Worm (Caenorhabditis elegans) whole organism, L4 larva: Measurements from ENCODE around the gene Y52E8A.1.

Experiments
- T20F7.1 ChIP-seq: fragments of 200-800 bp; sonication (Bioruptor generic); optimal IDR thresholded peaks from 2 replicates; lab custom pipeline; 2018; ENCODE audit warnings: mild to moderate bottlenecking, missing genetic modification characterization, missing compliant biosample characterization
- Y75B8A.6 ChIP-seq: fragments of 200-800 bp; sonication (Bioruptor generic); IDR thresholded peaks from 2 replicates; pipeline ENCODE4 v1.3.6; 2022; ENCODE audit warnings: missing genetic modification reagents, missing genetic modification characterization, missing compliant biosample characterization
- ZK337.2 ChIP-seq: fragments of 200-800 bp; sonication (Bioruptor generic); IDR thresholded peaks from 2 replicates; pipeline ENCODE4 v1.3.6; 2022; ENCODE audit warnings: missing genetic modification reagents, missing genetic modification characterization, missing compliant biosample characterization
- ZK546.5 ChIP-seq, 2 experiments: sonication (generic microtip); optimal IDR thresholded peaks; 2 replicates each; lab custom pipeline; 2017; ENCODE audit warnings: missing biosample characterization in 2 of 2, missing genetic modification characterization in 2 of 2
- aha-1 ChIP-seq: fragments of 150-350 bp; peaks from one replicate; lab custom pipeline; 2014; ENCODE audit warnings: missing biosample characterization, missing genetic modification characterization
- aly-2 ChIP-seq: sonication (generic microtip); optimal IDR thresholded peaks from 2 replicates; lab custom pipeline; 2018; ENCODE audit warnings: missing biosample characterization, missing genetic modification characterization
- arid-1 ChIP-seq: fragments of 200-800 bp; sonication (Bioruptor generic); conservative IDR thresholded peaks from 2 replicates; pipeline ENCODE4 v1.3.6; 2022; ENCODE audit warnings: missing genetic modification reagents, missing genetic modification characterization, missing compliant biosample characterization
- ceh-20 ChIP-seq: fragments of 200-800 bp; sonication (Bioruptor generic); IDR thresholded peaks from 2 replicates; pipeline ENCODE4 v1.3.6; 2022; ENCODE audit warnings: missing genetic modification reagents, missing genetic modification characterization, missing compliant biosample characterization
- ceh-28 ChIP-seq: fragments of 150-350 bp; optimal IDR thresholded peaks from 2 replicates; lab custom pipeline; 2014; ENCODE audit warnings: missing biosample characterization, missing genetic modification reagents, missing genetic modification characterization
- ceh-32 ChIP-seq: sonication (generic microtip); optimal IDR thresholded peaks from 2 replicates; lab custom pipeline; 2016; ENCODE audit warnings: mild to moderate bottlenecking, missing genetic modification characterization, missing compliant biosample characterization; ENCODE audit not compliant: poor library complexity
- ceh-44 ChIP-seq: fragments of 200-800 bp; sonication (Bioruptor generic); IDR thresholded peaks from 2 replicates; pipeline ENCODE4 v1.3.6; 2022; ENCODE audit warnings: missing genetic modification reagents, missing genetic modification characterization, missing compliant biosample characterization
- cey-2 ChIP-seq: sonication (generic microtip); optimal IDR thresholded peaks from 3 replicates; lab custom pipeline; 2017; ENCODE audit warnings: missing genetic modification characterization, mild to moderate bottlenecking, missing compliant biosample characterization, antibody characterized with exemption, borderline replicate concordance; ENCODE audit not compliant: insufficient read depth
- fos-1 ChIP-seq: fragments of 150-350 bp; optimal IDR thresholded peaks from 2 replicates; lab custom pipeline; 2014; ENCODE audit warnings: missing biosample characterization, missing genetic modification characterization
- gei-8 ChIP-seq: fragments of 200-800 bp; sonication (Bioruptor generic); optimal IDR thresholded peaks from 2 replicates; lab custom pipeline; 2018; ENCODE audit warnings: mild to moderate bottlenecking, missing genetic modification characterization, missing compliant biosample characterization
- hlh-30 ChIP-seq: sonication (generic microtip); optimal IDR thresholded peaks from 2 replicates; lab custom pipeline; 2017; ENCODE audit warnings: antibody characterized with exemption, mild to moderate bottlenecking, missing genetic modification characterization, missing compliant biosample characterization; ENCODE audit not compliant: insufficient read depth
- hmg-1.1 ChIP-seq: fragments of 200-800 bp; sonication (Bioruptor generic); IDR thresholded peaks from 2 replicates; pipeline ENCODE4 v1.3.6; 2022; ENCODE audit warnings: missing genetic modification reagents, missing genetic modification characterization, missing compliant biosample characterization
- jun-1 ChIP-seq: fragments of 150-350 bp; optimal IDR thresholded peaks from 2 replicates; lab custom pipeline; 2014; ENCODE audit warnings: missing biosample characterization, missing genetic modification reagents, missing genetic modification characterization
- lin-13 ChIP-seq: fragments of 150-350 bp; optimal IDR thresholded peaks from 2 replicates; lab custom pipeline; 2014; ENCODE audit warnings: missing biosample characterization, missing genetic modification reagents, missing genetic modification characterization
- lin-38 ChIP-seq: fragments of 200-800 bp; sonication (Bioruptor generic); IDR thresholded peaks from 2 replicates; pipeline ENCODE4 v1.3.6; 2022; ENCODE audit warnings: missing genetic modification reagents, missing genetic modification characterization, missing compliant biosample characterization
- lin-39 ChIP-seq: fragments of 150-350 bp; optimal IDR thresholded peaks from 2 replicates; lab custom pipeline; 2014; ENCODE audit warnings: missing biosample characterization, missing genetic modification reagents, missing genetic modification characterization
- lsy-2 ChIP-seq, 2 experiments: fragments of 150-350 bp in 1 of 2; sonication (generic microtip) in 1 of 2; optimal IDR thresholded peaks; 2 replicates each; lab custom pipeline; 2014 to 2017; ENCODE audit warnings: missing biosample characterization in 2 of 2, missing genetic modification characterization in 2 of 2
- mdl-1 ChIP-seq, 2 experiments: fragments of 150-350 bp in 1 of 2; sonication (generic microtip) in 1 of 2; optimal IDR thresholded peaks; 2 replicates each; lab custom pipeline; 2014 to 2017; ENCODE audit warnings: missing biosample characterization in 2 of 2, missing genetic modification characterization in 2 of 2
- mdt-29 ChIP-seq: fragments of 200-800 bp; sonication (Bioruptor generic); IDR thresholded peaks from 2 replicates; pipeline ENCODE4 v1.3.6; 2022; ENCODE audit warnings: missing genetic modification reagents, missing genetic modification characterization, missing compliant biosample characterization
- nhr-10 ChIP-seq: fragments of 150-350 bp; optimal IDR thresholded peaks from 2 replicates; lab custom pipeline; 2014; ENCODE audit warnings: missing biosample characterization, missing genetic modification characterization
- nhr-111 ChIP-seq: fragments of 200-800 bp; sonication (Bioruptor generic); optimal IDR thresholded peaks from 2 replicates; lab custom pipeline; 2018; ENCODE audit warnings: mild to moderate bottlenecking, missing genetic modification characterization, missing compliant biosample characterization
- nhr-237 ChIP-seq: sonication (generic microtip); optimal IDR thresholded peaks from 2 replicates; lab custom pipeline; 2017; ENCODE audit warnings: missing biosample characterization, missing genetic modification characterization
- nhr-25 ChIP-seq: sonication (generic microtip); optimal IDR thresholded peaks from 2 replicates; lab custom pipeline; 2017; ENCODE audit warnings: missing genetic modification characterization, mild to moderate bottlenecking, missing compliant biosample characterization, antibody characterized with exemption, moderate library complexity, borderline replicate concordance; ENCODE audit not compliant: insufficient read depth
- nhr-42 ChIP-seq: fragments of 200-800 bp; sonication (Bioruptor generic); IDR thresholded peaks from 2 replicates; pipeline ENCODE4 v1.3.6; 2022; ENCODE audit warnings: missing genetic modification characterization, missing compliant biosample characterization
- nhr-48 ChIP-seq: sonication (generic microtip); optimal IDR thresholded peaks from 2 replicates; lab custom pipeline; 2016; ENCODE audit warnings: mild to moderate bottlenecking, missing genetic modification characterization, missing compliant biosample characterization
- nhr-76 ChIP-seq: fragments of 150-350 bp; optimal IDR thresholded peaks from 2 replicates; lab custom pipeline; 2014; ENCODE audit warnings: missing biosample characterization, missing genetic modification characterization
- nhr-77 ChIP-seq: fragments of 150-350 bp; optimal IDR thresholded peaks from 2 replicates; lab custom pipeline; 2014; ENCODE audit warnings: missing biosample characterization, missing genetic modification characterization
- pha-4 ChIP-seq, 2 experiments: fragments of 150-350 bp in 1 of 2; fragments of 200-800 bp in 1 of 2; sonication (Bioruptor generic) in 1 of 2; IDR thresholded peaks in 1 of 2; optimal IDR thresholded peaks in 1 of 2; 2 replicates each; pipeline versions ENCODE4 v1.3.6 to Lab custom; 2014 to 2022; ENCODE audit warnings: missing genetic modification characterization in 2 of 2, missing genetic modification reagents in 2 of 2, missing biosample characterization in 1 of 2, missing compliant biosample characterization in 1 of 2
- pqm-1 ChIP-seq: sonication (generic microtip); optimal IDR thresholded peaks from 2 replicates; lab custom pipeline; 2017; ENCODE audit warnings: missing biosample characterization, missing genetic modification characterization
- rbr-2 ChIP-seq: sonication (generic microtip); optimal IDR thresholded peaks from 2 replicates; lab custom pipeline; 2016; ENCODE audit warnings: missing genotype, missing genetic modification characterization, missing compliant biosample characterization
- saeg-2 ChIP-seq: fragments of 200-800 bp; sonication (Bioruptor generic); IDR thresholded peaks from 2 replicates; pipeline ENCODE4 v1.3.6; 2022; ENCODE audit warnings: missing genetic modification reagents, missing genetic modification characterization, missing compliant biosample characterization
- skn-1 ChIP-seq: fragments of 150-350 bp; optimal IDR thresholded peaks from 2 replicates; lab custom pipeline; 2014; ENCODE audit warnings: missing biosample characterization, missing genetic modification characterization
- snpc-4 ChIP-seq: fragments of 150-350 bp; optimal IDR thresholded peaks from 2 replicates; lab custom pipeline; 2014; ENCODE audit warnings: missing biosample characterization, missing genetic modification characterization
- unc-130 ChIP-seq: sonication (generic microtip); optimal IDR thresholded peaks from 2 replicates; lab custom pipeline; 2016; ENCODE audit warnings: missing genetic modification reagents, missing genetic modification characterization, missing compliant biosample characterization
- unc-62 ChIP-seq, 3 experiments: fragments of 150-350 bp in 1 of 3; sonication (generic microtip); optimal IDR thresholded peaks in 2 of 3; peaks in 1 of 3; 1 replicate in 1 of 3; 2 replicates in 2 of 3; lab custom pipeline; 2014 to 2017; ENCODE audit warnings: missing biosample characterization in 3 of 3, missing genetic modification characterization in 3 of 3, missing genetic modification reagents in 3 of 3, missing genotype in 1 of 3
- zag-1 ChIP-seq: fragments of 150-350 bp; optimal IDR thresholded peaks from 2 replicates; lab custom pipeline; 2014; ENCODE audit warnings: missing biosample characterization, missing genetic modification characterization
- zfp-2 ChIP-seq: sonication (generic microtip); optimal IDR thresholded peaks from 2 replicates; lab custom pipeline; 2016; ENCODE audit warnings: mild to moderate bottlenecking, missing genetic modification characterization, missing compliant biosample characterization
- zfp-3 ChIP-seq: fragments of 200-800 bp; sonication (Bioruptor generic); conservative IDR thresholded peaks from 2 replicates; pipeline ENCODE4 v1.3.6; 2022; ENCODE audit warnings: missing genetic modification reagents, missing genetic modification characterization, missing compliant biosample characterization
- zip-2 ChIP-seq: fragments of 150-350 bp; optimal IDR thresholded peaks from 2 replicates; lab custom pipeline; 2014; ENCODE audit warnings: missing biosample characterization, missing genetic modification characterization
- ztf-11 ChIP-seq: fragments of 150-350 bp; optimal IDR thresholded peaks from 2 replicates; lab custom pipeline; 2014; ENCODE audit warnings: missing biosample characterization, missing genetic modification characterization

The Y52E8A.1 gene

DNA sequence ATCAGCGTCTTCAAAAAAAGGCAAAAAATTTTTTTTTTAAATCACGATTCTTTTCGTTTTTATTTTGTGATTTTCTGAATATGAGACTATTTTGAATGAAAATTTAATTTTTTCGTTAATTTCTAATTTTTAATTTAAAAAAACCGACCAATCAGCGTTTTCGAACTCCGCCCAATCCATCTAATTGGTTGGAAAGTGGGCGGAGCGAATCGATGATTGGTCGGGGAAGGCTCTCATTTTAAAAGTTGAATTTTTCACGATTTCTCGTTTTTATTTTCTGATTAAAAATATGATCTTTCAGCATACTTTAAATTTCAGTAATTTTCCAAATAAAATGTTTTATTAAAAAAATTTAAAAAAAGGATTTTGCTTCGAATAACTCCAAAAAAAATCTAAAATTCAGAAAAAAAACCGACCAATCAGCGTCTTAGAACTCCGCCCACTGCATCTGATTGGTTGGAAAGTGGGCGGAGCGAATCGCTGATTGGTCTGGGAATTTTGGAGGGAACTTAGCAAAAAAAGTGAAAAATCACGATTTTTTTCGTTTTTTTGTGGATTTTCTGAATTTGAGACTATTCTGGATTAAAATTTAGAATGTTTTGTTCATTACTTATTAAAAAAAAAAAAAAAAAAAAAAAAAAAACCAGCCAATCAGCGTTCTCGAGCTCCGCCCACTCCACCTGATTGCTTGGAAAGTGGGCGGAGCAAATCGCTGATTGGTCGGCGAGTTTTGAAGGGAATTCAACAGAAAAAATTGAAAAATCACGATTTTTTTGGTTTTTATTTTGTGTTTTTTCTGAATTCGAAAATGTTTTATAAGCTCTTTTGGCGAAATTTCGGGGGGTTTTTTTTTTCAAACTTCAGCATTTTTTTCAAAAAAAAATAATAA is 37.3 kb upstream of the Y52E8A.1 start (continued):
- TF ChIP-seq skn-1 (tag; lab: Kevin White, UChicago) = no peak
- TF ChIP-seq unc-130 (GFP tag; lab: Kevin White, UChicago) = no peak
- TF ChIP-seq, all 104 proteins: peak for 0

DNA sequence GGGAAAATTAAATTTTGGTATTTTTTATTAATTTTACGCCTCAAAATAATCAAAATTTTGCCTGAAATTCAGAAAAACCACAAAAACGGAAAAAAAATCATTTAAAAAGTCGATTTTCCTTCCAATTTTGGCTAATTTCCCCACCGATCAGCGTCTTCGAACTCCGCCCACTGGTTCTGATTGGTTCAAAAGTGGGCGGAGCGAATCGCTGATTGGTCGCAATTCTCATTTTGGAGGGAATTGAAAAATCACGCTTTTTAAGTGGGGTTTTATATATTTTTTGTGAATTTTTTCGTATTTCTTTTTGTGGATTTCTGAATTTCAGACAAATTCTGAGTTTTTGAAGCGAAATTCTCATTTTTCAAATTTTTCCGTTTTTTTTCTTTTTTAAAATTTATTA is 34.9 kb upstream of the Y52E8A.1 start:
- no peak for TF ChIP-seq zfp-2 (tag; lab: Kevin White, UChicago)
- TF ChIP-seq pha-4 (GFP tag; IDR thresholded peaks at IDR 0.05; lab: Robert Waterston, UW) = no peak
- TF ChIP-seq pha-4 (tag; optimal IDR thresholded peaks at IDR 0.05; lab: Kevin White, UChicago) = no peak
- TF ChIP-seq jun-1 = no peak
- TF ChIP-seq lin-13 = no peak
- TF ChIP-seq nhr-237 (tag; lab: Kevin White, UChicago) = no peak
- no peak for TF ChIP-seq arid-1
- no peak for TF ChIP-seq mdt-29 (GFP tag; lab: Robert Waterston, UW)
- TF ChIP-seq aha-1 (tag; lab: Kevin White, UChicago) = no peak
- TF ChIP-seq hmg-1.1 = no peak
- TF ChIP-seq ZK546.5 (tag; optimal IDR thresholded peaks at IDR 0.05; lab: Kevin White, UChicago) = no peak
- TF ChIP-seq zip-2 = no peak
- TF ChIP-seq nhr-10 (tag; lab: Kevin White, UChicago) = no peak
- no peak for TF ChIP-seq aly-2
- TF ChIP-seq lin-38 (GFP tag; lab: Robert Waterston, UW) = no peak
- TF ChIP-seq lin-39 (tag; lab: Kevin White, UChicago) = no peak
- TF ChIP-seq rbr-2 = no peak

DNA sequence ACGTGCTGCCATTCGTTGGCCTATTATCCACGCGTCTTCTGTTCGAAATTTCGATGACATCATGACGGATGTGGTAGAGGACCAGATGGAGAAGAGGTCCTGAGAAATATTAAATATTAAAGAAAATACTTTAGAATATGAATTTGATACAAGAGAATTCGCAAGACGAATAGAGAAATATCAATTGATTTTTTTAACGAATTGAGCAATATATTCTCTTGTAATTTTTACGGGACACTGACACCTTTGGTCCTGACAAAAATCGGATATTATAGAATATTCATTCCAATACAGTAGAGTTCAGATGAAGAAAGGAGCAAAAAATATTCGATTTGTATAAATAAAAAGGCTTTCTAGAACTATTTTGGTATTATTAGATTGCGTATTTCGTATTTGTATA is 33.8 kb upstream of the Y52E8A.1 start, which contains the start of gene C01F1.6:
Gene C01F1.6, minus strand, starts transcription at position 101 of the 400 bp plus-strand sequence.
- TF ChIP-seq fos-1 (tag; lab: Kevin White, UChicago) (no peak), cey-2 (tag; lab: Kevin White, UChicago) (no peak), unc-62 (GFP tag; optimal IDR thresholded peaks at IDR 0.05 in 1 of 2; lab: Kevin White, UChicago) (peak in 1 of 2 experiments; percentile 86), unc-62 (tag; optimal IDR thresholded peaks at IDR 0.05; lab: Kevin White, UChicago) (no peak), aha-1 (tag; lab: Kevin White, UChicago) (peak; percentile 5), ceh-32 (tag; lab: Kevin White, UChicago) (no peak), zag-1 (tag; lab: Kevin White, UChicago) (no peak)

DNA sequence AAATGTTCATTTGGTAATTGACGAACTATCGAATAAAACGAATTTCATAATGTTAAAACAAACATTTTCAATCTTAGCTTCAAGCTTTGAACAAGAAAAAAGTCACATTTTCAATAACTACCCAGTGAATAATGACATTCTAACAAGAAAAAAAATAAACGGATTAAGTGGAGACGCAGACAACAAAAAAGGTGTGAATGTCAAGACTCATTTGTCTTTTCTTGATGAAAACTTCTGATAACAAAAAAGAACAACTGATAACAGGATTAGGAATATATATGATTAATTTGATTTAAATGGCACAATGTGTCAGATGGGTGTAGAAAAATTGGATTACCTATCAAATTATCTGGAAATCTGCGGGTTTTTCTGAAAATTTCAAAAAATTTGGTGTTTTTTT is 33.3 kb upstream of the Y52E8A.1 start:
- TF ChIP-seq ceh-28 (tag; lab: Kevin White, UChicago) = no peak
- TF ChIP-seq mdl-1 (tag; optimal IDR thresholded peaks at IDR 0.05; lab: Kevin White, UChicago) = no peak
- TF ChIP-seq nhr-111 = no peak
- TF ChIP-seq ztf-11 (tag; lab: Kevin White, UChicago) = no peak
- TF ChIP-seq ceh-20 (GFP tag; lab: Robert Waterston, UW) = no peak
- TF ChIP-seq unc-62 (GFP tag; optimal IDR thresholded peaks at IDR 0.05 in 1 of 2; lab: Kevin White, UChicago) = peak in 1 of 2 experiments; percentile 27
- TF ChIP-seq unc-62 (tag; optimal IDR thresholded peaks at IDR 0.05; lab: Kevin White, UChicago) = no peak
- TF ChIP-seq nhr-25 (tag; lab: Kevin White, UChicago) = no peak
- no peak for TF ChIP-seq nhr-48 (tag; lab: Kevin White, UChicago)
- TF ChIP-seq gei-8 (GFP tag; lab: Kevin White, UChicago) = no peak
- TF ChIP-seq nhr-42 (GFP tag; lab: Robert Waterston, UW) = no peak
- TF ChIP-seq T20F7.1 (GFP tag; lab: Kevin White, UChicago) = no peak
- no peak for TF ChIP-seq ZK337.2 (GFP tag; lab: Robert Waterston, UW)
- TF ChIP-seq lsy-2 (tag; optimal IDR thresholded peaks at IDR 0.05; lab: Kevin White, UChicago) = no peak
- TF ChIP-seq Y75B8A.6 (GFP tag; lab: Robert Waterston, UW) = no peak
- no peak for TF ChIP-seq nhr-77
- no peak for TF ChIP-seq zfp-3 (GFP tag; lab: Robert Waterston, UW)
- no peak for TF ChIP-seq jun-1
- TF ChIP-seq hlh-30 = no peak
- TF ChIP-seq snpc-4 (tag; lab: Kevin White, UChicago) = no peak
- no peak for TF ChIP-seq saeg-2
- TF ChIP-seq nhr-76 (tag; lab: Kevin White, UChicago) = no peak
- peak; percentile 5 for TF ChIP-seq pqm-1 (tag; lab: Kevin White, UChicago)
- no peak for TF ChIP-seq ceh-44 (GFP tag; lab: Robert Waterston, UW)
